Worm (Caenorhabditis elegans) whole organism, midembryonic: ENCODE measurements around the gene sel-1.

Experiments
- T22C8.4 ChIP-seq: fragments of 200-800 bp; sonication (Bioruptor generic); IDR thresholded peaks from 2 replicates; pipeline ENCODE4 v1.3.6; 2022; ENCODE audit warnings: missing genetic modification characterization, missing compliant biosample characterization

The sel-1 gene

ce11 chrV:12612118-12612517 is 51.6 kb downstream of the sel-1 start, which contains the start of gene cyc-2.2:
Gene cyc-2.2, minus strand, starts transcription at chrV:12612218.
- TF ChIP-seq T22C8.4 (GFP tag; lab: Robert Waterston, UW) = no peak
